Worm (Caenorhabditis elegans) whole organism, mixed stage, embryonic: ENCODE results near the gene zip-10.

Experiments
- M03D4.4 ChIP-seq: sonication (generic microtip); optimal IDR thresholded peaks from 2 replicates; lab custom pipeline; 2017; ENCODE audit warnings: mild to moderate bottlenecking, missing genetic modification characterization, missing compliant biosample characterization
- blmp-1 ChIP-seq: fragments of 150-350 bp; optimal IDR thresholded peaks from 2 replicates; lab custom pipeline; 2014; ENCODE audit warnings: missing biosample characterization, missing genetic modification characterization
- ceh-39 ChIP-seq: fragments of 150-350 bp; optimal IDR thresholded peaks from 2 replicates; lab custom pipeline; 2014; ENCODE audit warnings: missing biosample characterization, missing genetic modification characterization
- ceh-43 ChIP-seq: fragments of 200-800 bp; sonication (Bioruptor generic); optimal IDR thresholded peaks from 2 replicates; lab custom pipeline; 2018; ENCODE audit warnings: mild to moderate bottlenecking, missing genetic modification characterization, moderate library complexity, missing compliant biosample characterization
- ceh-83 ChIP-seq: fragments of 200-800 bp; sonication (Bioruptor generic); optimal IDR thresholded peaks from 2 replicates; lab custom pipeline; 2018; ENCODE audit warnings: mild to moderate bottlenecking, missing genetic modification characterization, missing compliant biosample characterization
- ces-1 ChIP-seq: fragments of 150-350 bp; optimal IDR thresholded peaks from 2 replicates; lab custom pipeline; 2014; ENCODE audit warnings: missing biosample characterization, missing genetic modification reagents, missing genetic modification characterization
- cnd-1 ChIP-seq: fragments of 200-800 bp; sonication (Bioruptor generic); optimal IDR thresholded peaks from 2 replicates; lab custom pipeline; 2018; ENCODE audit warnings: mild to moderate bottlenecking, missing genetic modification characterization, missing compliant biosample characterization
- drap-1 ChIP-seq: fragments of 200-800 bp; sonication (Bioruptor generic); optimal IDR thresholded peaks from 3 replicates; lab custom pipeline; 2018; ENCODE audit warnings: mild to moderate bottlenecking, missing genetic modification characterization, missing compliant biosample characterization
- elt-1 ChIP-seq: sonication (generic microtip); optimal IDR thresholded peaks from 2 replicates; lab custom pipeline; 2017; ENCODE audit warnings: missing genetic modification characterization, mild to moderate bottlenecking, missing compliant biosample characterization, antibody characterized with exemption, moderate library complexity, borderline replicate concordance; ENCODE audit not compliant: insufficient read depth
- elt-3 ChIP-seq: fragments of 150-350 bp; optimal IDR thresholded peaks from 2 replicates; lab custom pipeline; 2014; ENCODE audit warnings: missing biosample characterization, missing genetic modification characterization
- ham-2 ChIP-seq: fragments of 200-800 bp; sonication (Bioruptor generic); optimal IDR thresholded peaks from 2 replicates; lab custom pipeline; 2018; ENCODE audit warnings: mild to moderate bottlenecking, missing genetic modification characterization, missing compliant biosample characterization
- mab-5 ChIP-seq: fragments of 150-350 bp; optimal IDR thresholded peaks from 2 replicates; lab custom pipeline; 2014; ENCODE audit warnings: missing biosample characterization, missing genetic modification characterization
- mls-2 ChIP-seq: sonication (generic microtip); optimal IDR thresholded peaks from 2 replicates; lab custom pipeline; 2016; ENCODE audit warnings: mild to moderate bottlenecking, missing genetic modification characterization, moderate library complexity, missing compliant biosample characterization
- nhr-2 ChIP-seq: fragments of 150-350 bp; optimal IDR thresholded peaks from 2 replicates; lab custom pipeline; 2014; ENCODE audit warnings: missing biosample characterization, missing genetic modification characterization
- nhr-237 ChIP-seq: fragments of 150-350 bp; optimal IDR thresholded peaks from 2 replicates; lab custom pipeline; 2014; ENCODE audit warnings: missing biosample characterization, missing genetic modification characterization
- nhr-76 ChIP-seq: sonication (generic microtip); optimal IDR thresholded peaks from 2 replicates; lab custom pipeline; 2017; ENCODE audit warnings: missing biosample characterization, missing genetic modification characterization
- sem-2 ChIP-seq: fragments of 200-800 bp; sonication (Bioruptor generic); optimal IDR thresholded peaks from 2 replicates; lab custom pipeline; 2018; ENCODE audit warnings: mild to moderate bottlenecking, missing genetic modification characterization, missing compliant biosample characterization
- snpc-4 ChIP-seq: fragments of 150-350 bp; optimal IDR thresholded peaks from 2 replicates; lab custom pipeline; 2014; ENCODE audit warnings: missing biosample characterization, missing genetic modification characterization
- sptf-1 ChIP-seq: sonication (generic microtip); optimal IDR thresholded peaks from 2 replicates; lab custom pipeline; 2017; ENCODE audit warnings: mild to moderate bottlenecking, missing genetic modification characterization, moderate library complexity, missing compliant biosample characterization
- tbx-8 ChIP-seq: fragments of 200-800 bp; sonication (Bioruptor generic); optimal IDR thresholded peaks from 2 replicates; lab custom pipeline; 2018; ENCODE audit warnings: mild to moderate bottlenecking, missing genetic modification characterization, moderate library complexity, missing compliant biosample characterization
- unc-120 ChIP-seq: sonication (generic microtip); optimal IDR thresholded peaks from 2 replicates; lab custom pipeline; 2017; ENCODE audit warnings: missing genetic modification characterization, missing compliant biosample characterization; ENCODE audit not compliant: poor library complexity, severe bottlenecking
- unc-39 ChIP-seq: fragments of 150-350 bp; optimal IDR thresholded peaks from 2 replicates; lab custom pipeline; 2014; ENCODE audit warnings: missing biosample characterization, missing genetic modification characterization
- unc-62 ChIP-seq: fragments of 150-350 bp; optimal IDR thresholded peaks from 2 replicates; lab custom pipeline; 2014; ENCODE audit warnings: missing biosample characterization, missing genetic modification reagents, missing genetic modification characterization
- zip-8 ChIP-seq: fragments of 150-350 bp; optimal IDR thresholded peaks from 2 replicates; lab custom pipeline; 2014; ENCODE audit warnings: missing biosample characterization, missing genetic modification characterization
- ztf-11 ChIP-seq: fragments of 150-350 bp; optimal IDR thresholded peaks from 2 replicates; lab custom pipeline; 2014; ENCODE audit warnings: missing biosample characterization, missing genetic modification characterization

The zip-10 gene

ce11 chrV:11650720-11651119, at the start of gene zip-10:
Gene zip-10 (minus strand): TSS chrV:11650762.
- TF ChIP-seq ces-1 (GFP tag; lab: Kevin White, UChicago) (no peak), nhr-237 (tag; lab: Kevin White, UChicago) (no peak), ceh-39 (tag; lab: Kevin White, UChicago) (no peak), sptf-1 (no peak), ham-2 (no peak), unc-39 (tag; lab: Kevin White, UChicago) (no peak), cnd-1 (tag; lab: Kevin White, UChicago) (no peak), snpc-4 (tag; lab: Kevin White, UChicago) (no peak), elt-1 (tag; lab: Kevin White, UChicago) (no peak), mls-2 (no peak), tbx-8 (GFP tag; lab: Kevin White, UChicago) (no peak), M03D4.4 (no peak), drap-1 (no peak), elt-3 (tag; lab: Kevin White, UChicago) (no peak), unc-120 (tag; lab: Kevin White, UChicago) (no peak)

DNA sequence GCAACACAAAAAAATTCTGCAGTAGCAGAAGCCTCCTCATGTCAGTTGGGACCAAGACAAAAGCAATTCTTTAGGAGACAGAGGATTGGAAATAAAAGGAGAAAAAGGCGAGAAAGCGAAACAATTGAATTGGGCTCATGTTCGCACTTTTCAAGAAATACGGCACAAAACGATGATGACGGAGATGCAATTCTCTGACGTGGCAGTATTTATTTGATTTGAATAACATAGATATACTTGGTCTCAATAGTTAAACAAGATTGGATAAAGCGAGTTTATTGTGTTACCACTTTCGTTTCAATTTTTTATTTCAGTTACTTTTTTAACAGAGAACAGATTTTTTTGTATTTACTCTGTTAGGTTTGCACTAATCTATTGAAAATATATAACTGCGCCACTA, 46.9 kb upstream of the zip-10 start:
- TF ChIP-seq nhr-76 (tag; lab: Kevin White, UChicago) (no peak), ces-1 (GFP tag; lab: Kevin White, UChicago) (peak; percentile 84)

- TF ChIP-seq drap-1: no peak
- no peak for TF ChIP-seq snpc-4 (tag; lab: Kevin White, UChicago)
- no peak for TF ChIP-seq unc-120 (tag; lab: Kevin White, UChicago)
- no peak for TF ChIP-seq blmp-1 (tag; lab: Kevin White, UChicago)
- no peak for TF ChIP-seq nhr-2
- TF ChIP-seq tbx-8 (GFP tag; lab: Kevin White, UChicago): no peak
- TF ChIP-seq M03D4.4: no peak
- no peak for TF ChIP-seq ceh-43 (GFP tag; lab: Kevin White, UChicago)
Measured at ce11 chrV:11695597-11695996, 45.0 kb upstream of the zip-10 start, which contains the start of gene W05E10.5. Gene W05E10.5 (minus strand): TSS chrV:11695697.

ce11 chrV:11691553-11691952, 41.0 kb upstream of the zip-10 start, which contains the start of gene W05E10.1:
Gene W05E10.1 (minus strand): TSS chrV:11691691.
- TF ChIP-seq mab-5 (no peak), mls-2 (no peak)

- TF ChIP-seq ces-1 (GFP tag; lab: Kevin White, UChicago): peak; percentile 33
- no peak for TF ChIP-seq snpc-4 (tag; lab: Kevin White, UChicago)
- TF ChIP-seq ceh-83: no peak
- no peak for TF ChIP-seq sem-2 (GFP tag; lab: Kevin White, UChicago)
- TF ChIP-seq, all 35 proteins: peak for 1
Measured at ce11 chrV:11686877-11687276, 36.3 kb upstream of the zip-10 start, which contains the start of gene W05E10.2. Gene W05E10.2 (plus strand): TSS chrV:11687177.

DNA sequence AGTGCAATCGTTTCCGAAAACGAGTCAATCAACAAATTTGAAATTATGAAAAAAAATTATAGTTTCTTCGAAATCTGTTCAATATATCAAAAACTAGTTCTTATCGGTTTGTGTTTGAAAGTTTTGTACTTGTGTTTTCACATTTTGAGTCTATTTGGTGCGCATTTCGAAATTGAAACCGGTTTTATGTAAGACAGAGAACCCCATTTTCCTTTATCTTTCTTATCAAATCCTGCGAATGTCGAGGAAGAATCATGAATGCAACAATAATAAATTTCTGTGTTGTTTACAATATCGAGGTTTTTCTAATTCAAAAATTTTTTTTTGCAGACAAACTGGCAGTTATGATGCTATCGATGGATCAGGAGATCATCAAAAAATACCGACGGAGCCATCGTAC, 32.3 kb upstream of the zip-10 start:
- TF ChIP-seq blmp-1 (tag; lab: Kevin White, UChicago) (no peak), mls-2 (no peak), unc-39 (tag; lab: Kevin White, UChicago) (no peak), ces-1 (GFP tag; lab: Kevin White, UChicago) (no peak)

DNA sequence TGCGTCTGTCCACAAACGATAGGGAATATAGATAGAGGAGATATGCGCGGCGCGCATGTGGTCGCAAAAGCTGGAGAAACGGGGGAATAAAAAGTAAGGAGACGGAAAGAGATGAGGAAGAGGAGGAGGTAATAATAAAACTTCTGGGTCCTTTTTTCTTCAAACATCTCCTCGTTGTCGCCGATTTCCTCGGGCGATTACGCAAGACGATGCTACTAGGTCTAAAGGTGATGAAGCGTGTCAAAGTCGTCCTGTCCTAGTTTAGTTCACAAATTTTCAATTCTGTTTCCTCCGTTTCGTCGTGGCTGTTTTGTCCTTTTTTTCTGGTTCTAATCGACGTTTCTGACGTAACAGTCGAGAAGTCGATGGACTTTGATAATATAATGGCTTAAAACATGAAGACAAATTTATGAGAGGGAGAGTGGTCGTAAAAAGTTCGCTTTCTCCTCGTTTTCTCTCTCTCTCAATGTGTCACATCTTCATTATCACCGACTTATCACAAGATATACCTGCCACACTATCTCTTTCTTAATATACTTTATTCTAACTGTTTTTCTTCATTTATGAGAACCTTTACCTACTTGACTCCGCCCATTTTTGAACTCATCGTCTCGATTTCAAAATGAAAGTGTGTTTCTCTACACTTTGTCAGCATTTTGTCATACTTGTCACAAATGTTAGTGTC, 30.1 kb upstream of the zip-10 start:
- TF ChIP-seq blmp-1 (tag; lab: Kevin White, UChicago): peak; percentile 25
- TF ChIP-seq ham-2: peak; percentile 49
- TF ChIP-seq zip-8 (tag; lab: Kevin White, UChicago): peak; percentile 42
- TF ChIP-seq unc-62 (GFP tag; lab: Kevin White, UChicago): peak; percentile 46
- no peak for TF ChIP-seq ztf-11 (tag; lab: Kevin White, UChicago)
- TF ChIP-seq ceh-83: no peak
